1 fruit fly cellular context compared by ENCODE assay signal in the genomic region with DNA sequence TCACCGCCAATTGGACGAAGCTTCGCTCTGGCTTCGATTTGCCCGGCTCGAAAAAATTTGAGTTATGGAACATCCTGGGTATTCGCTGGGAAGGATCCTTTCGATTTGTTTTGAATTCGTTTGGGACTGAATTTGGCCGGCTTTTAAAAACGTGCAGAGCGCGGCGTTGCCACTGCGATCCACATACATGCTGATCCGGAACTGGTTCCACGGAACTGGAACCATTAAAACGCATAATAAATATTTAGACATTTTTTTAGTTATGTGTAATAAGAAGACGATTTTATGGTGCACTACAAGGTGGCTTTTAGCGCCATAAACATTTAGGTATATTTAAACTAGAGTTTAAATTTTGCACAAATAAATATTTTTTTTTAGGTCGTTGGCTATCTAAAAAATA.
A peak's percentile ranks its signal among the peaks of the same experiment; 100 is the strongest.
TF ChIP-seq lines count a peak whose summit lies in the region.

A gene (minus strand): TSS at position 209 of the 400 bp plus-strand sequence.

TF ChIP-seq in whole organism, embryonic, 481 proteins besides CTCF, POLR2A, EP300 and RAD21 (continued from another document):
- TF ChIP-seq cad (GFP tag; optimal IDR thresholded peaks at IDR 0.05; lab: Kevin White, UChicago) (no peak), CG18011 (GFP tag; optimal IDR thresholded peaks at IDR 0.05; lab: Kevin White, UChicago) (no peak), lab (GFP tag; optimal IDR thresholded peaks at IDR 0.05; lab: Kevin White, UChicago) (no peak), CG9817 (tag; optimal IDR thresholded peaks at IDR 0.05; lab: Kevin White, UChicago) (no peak), crc (GFP tag; optimal IDR thresholded peaks at IDR 0.05; lab: Kevin White, UChicago) (no peak), Dp (GFP tag; optimal IDR thresholded peaks at IDR 0.05; lab: Kevin White, UChicago) (peak; percentile 41), z (GFP tag; IDR thresholded peaks at IDR 0.05; lab: Robert Waterston, UW) (no peak), CG10431 (GFP tag; optimal IDR thresholded peaks at IDR 0.05; lab: Kevin White, UChicago) (peak; percentile 96), CG6272 (GFP tag; IDR thresholded peaks at IDR 0.05; lab: Robert Waterston, UW) (no peak), CG15696 (tag; optimal IDR thresholded peaks at IDR 0.05; lab: Kevin White, UChicago) (no peak), CG2712 (tag; optimal IDR thresholded peaks at IDR 0.05; lab: Kevin White, UChicago) (no peak), onecut (GFP tag; IDR thresholded peaks at IDR 0.05; lab: Robert Waterston, UW) (no peak), CG5953 (GFP tag; IDR thresholded peaks at IDR 0.05; lab: Robert Waterston, UW) (no peak), zf30C (GFP tag; optimal IDR thresholded peaks at IDR 0.05; lab: Kevin White, UChicago) (no peak), CG3847 (GFP tag; IDR thresholded peaks at IDR 0.05; lab: Robert Waterston, UW) (peak; percentile 30; the same call in 1 of the 2 replicates), Usf (GFP tag; optimal IDR thresholded peaks at IDR 0.05; lab: Kevin White, UChicago) (no peak), bcd (GFP tag; optimal IDR thresholded peaks at IDR 0.05; lab: Kevin White, UChicago) (no peak), ewg (GFP tag; optimal IDR thresholded peaks at IDR 0.05; lab: Kevin White, UChicago) (no peak), amos (GFP tag; IDR thresholded peaks at IDR 0.05; lab: Robert Waterston, UW; ENCODE audit: partially characterized antibody) (peak; percentile 44; the same call in 1 of the 2 replicates), CG10654 (GFP tag; optimal IDR thresholded peaks at IDR 0.05; lab: Kevin White, UChicago) (no peak), sr (GFP tag; IDR thresholded peaks at IDR 0.05; lab: Robert Waterston, UW) (no peak), trh (GFP tag; optimal IDR thresholded peaks at IDR 0.05; lab: Kevin White, UChicago) (no peak), BEAF-32 (GFP tag; optimal IDR thresholded peaks at IDR 0.05; lab: Kevin White, UChicago) (peak; percentile 16), scrt (GFP tag; optimal IDR thresholded peaks at IDR 0.05; lab: Kevin White, UChicago) (no peak), Dad (GFP tag; optimal IDR thresholded peaks at IDR 0.05; lab: Kevin White, UChicago) (no peak), CG11695 (GFP tag; IDR thresholded peaks at IDR 0.05; lab: Robert Waterston, UW) (no peak), MBD-R2 (GFP tag; IDR thresholded peaks at IDR 0.05; lab: Robert Waterston, UW) (peak; percentile 77), MESR4 (GFP tag; optimal IDR thresholded peaks at IDR 0.05; lab: Kevin White, UChicago) (peak; percentile 37), CG1792 (GFP tag; optimal IDR thresholded peaks at IDR 0.05; lab: Kevin White, UChicago) (no peak), lmd (GFP tag; IDR thresholded peaks at IDR 0.05; lab: Robert Waterston, UW) (no peak), CG10543 (GFP tag; optimal IDR thresholded peaks at IDR 0.05; lab: Kevin White, UChicago) (no peak), CG9932 (GFP tag; IDR thresholded peaks at IDR 0.05; lab: Robert Waterston, UW) (no peak), CG2202 (tag; optimal IDR thresholded peaks at IDR 0.05; lab: Kevin White, UChicago) (no peak), vfl (GFP tag; optimal IDR thresholded peaks at IDR 0.05; lab: Kevin White, UChicago) (no peak), CG15514 (GFP tag; optimal IDR thresholded peaks at IDR 0.05; lab: Kevin White, UChicago) (peak; percentile 99), trem (tag; optimal IDR thresholded peaks at IDR 0.05; lab: Kevin White, UChicago) (no peak), prd (optimal IDR thresholded peaks at IDR 0.05; lab: Kevin White, UChicago) (no peak), prd (GFP tag; IDR thresholded peaks at IDR 0.05; lab: Robert Waterston, UW) (no peak), gce (GFP tag; IDR thresholded peaks at IDR 0.05; lab: Robert Waterston, UW) (no peak), CG3995 (GFP tag; optimal IDR thresholded peaks at IDR 0.05; lab: Kevin White, UChicago) (peak; percentile 88), sens-2 (GFP tag; IDR thresholded peaks at IDR 0.05; lab: Robert Waterston, UW) (no peak), ab (GFP tag; optimal IDR thresholded peaks at IDR 0.05; lab: Kevin White, UChicago) (no peak), Max (GFP tag; optimal IDR thresholded peaks at IDR 0.05; lab: Kevin White, UChicago) (peak; percentile 14), sens (GFP tag; lab: Kevin White, UChicago) (peak; percentile 9), HLHmδ (GFP tag; optimal IDR thresholded peaks at IDR 0.05; lab: Kevin White, UChicago) (no peak), Med (GFP tag; lab: Kevin White, UChicago) (peak; percentile 64), cwo (GFP tag; optimal IDR thresholded peaks at IDR 0.05; lab: Kevin White, UChicago) (peak; percentile 4), CG2116 (GFP tag; optimal IDR thresholded peaks at IDR 0.05; lab: Kevin White, UChicago) (peak; percentile 5), PHDP (tag; optimal IDR thresholded peaks at IDR 0.05; lab: Kevin White, UChicago) (no peak), Hsf (GFP tag; optimal IDR thresholded peaks at IDR 0.05; lab: Kevin White, UChicago) (no peak), CG11398 (GFP tag; optimal IDR thresholded peaks at IDR 0.05; lab: Kevin White, UChicago) (no peak), Rfx (GFP tag; IDR thresholded peaks at IDR 0.05; lab: Robert Waterston, UW) (0 out of 2 replicates have a peak, but pooled peaks have one; percentile 21), p53 (GFP tag; optimal IDR thresholded peaks at IDR 0.05; lab: Kevin White, UChicago) (no peak), CG12299 (tag; optimal IDR thresholded peaks at IDR 0.05; lab: Kevin White, UChicago) (no peak), emc (GFP tag; optimal IDR thresholded peaks at IDR 0.05; lab: Kevin White, UChicago) (no peak)
TF ChIP-seq in whole organism, embryonic: peak in this region for 22.
